Fruit fly (Drosophila melanogaster) whole organism, adult: ENCODE measurements around the gene CG43731.

Experiments used
- CG11617 ChIP-seq: fragments of 200-800 bp; sonication (Bioruptor generic); optimal IDR thresholded peaks from 2 replicates; lab custom pipeline; 2017; ENCODE audit warnings: mild to moderate bottlenecking, missing biosample characterization, missing genetic modification reagents, missing genetic modification characterization
- CG12768 ChIP-seq: fragments of 200-800 bp; sonication (Bioruptor generic); optimal IDR thresholded peaks from 2 replicates; lab custom pipeline; 2017; ENCODE audit warnings: missing biosample characterization, missing genetic modification characterization, mild to moderate bottlenecking, moderate library complexity, missing genetic modification reagents
- CG14711 ChIP-seq: fragments of 200-800 bp; sonication (Bioruptor generic); optimal IDR thresholded peaks from 2 replicates; lab custom pipeline; 2018; ENCODE audit warnings: missing biosample characterization, mild to moderate bottlenecking, missing genetic modification characterization, moderate library complexity
- CG1620 ChIP-seq: fragments of 200-800 bp; sonication (Bioruptor generic); optimal IDR thresholded peaks from 2 replicates; lab custom pipeline; 2016; ENCODE audit warnings: missing biosample characterization, missing genetic modification characterization
- CG33017 ChIP-seq: fragments of 200-800 bp; sonication (Bioruptor generic); optimal IDR thresholded peaks from 2 replicates; lab custom pipeline; 2018; ENCODE audit warnings: missing biosample characterization, mild to moderate bottlenecking, missing genetic modification characterization, moderate library complexity
- CG5204 ChIP-seq: fragments of 200-800 bp; sonication (Bioruptor generic); optimal IDR thresholded peaks from 2 replicates; lab custom pipeline; 2016; ENCODE audit warnings: missing biosample characterization, missing genetic modification characterization
- CG7045 ChIP-seq: fragments of 200-800 bp; sonication (Bioruptor generic); optimal IDR thresholded peaks from 2 replicates; lab custom pipeline; 2017; ENCODE audit warnings: missing biosample characterization, mild to moderate bottlenecking, missing genetic modification characterization
- CG7101 ChIP-seq: fragments of 200-800 bp; sonication (Bioruptor generic); optimal IDR thresholded peaks from 2 replicates; lab custom pipeline; 2018; ENCODE audit warnings: missing biosample characterization, mild to moderate bottlenecking, missing genetic modification characterization, moderate library complexity
- Clk ChIP-seq: fragments of 200-800 bp; sonication (Bioruptor generic); optimal IDR thresholded peaks from 2 replicates; lab custom pipeline; 2017; ENCODE audit warnings: missing biosample characterization, missing genetic modification characterization
- Crg-1 ChIP-seq: fragments of 200-800 bp; sonication (Bioruptor generic); optimal IDR thresholded peaks from 2 replicates; lab custom pipeline; 2016; ENCODE audit warnings: missing biosample characterization, missing genetic modification characterization
- Hr96 ChIP-seq: fragments of 200-800 bp; sonication (Bioruptor generic); optimal IDR thresholded peaks from 2 replicates; lab custom pipeline; 2016; ENCODE audit warnings: missing biosample characterization, missing genetic modification characterization
- Mnt ChIP-seq: fragments of 200-800 bp; sonication (Bioruptor generic); optimal IDR thresholded peaks from 2 replicates; lab custom pipeline; 2016; ENCODE audit warnings: missing biosample characterization, mild to moderate bottlenecking, missing genetic modification characterization
- bab1 ChIP-seq: fragments of 200-800 bp; sonication (Bioruptor generic); optimal IDR thresholded peaks from 3 replicates; lab custom pipeline; 2019; ENCODE audit warnings: missing biosample characterization, mild to moderate bottlenecking, missing genetic modification characterization, moderate library complexity
- cic ChIP-seq: fragments of 200-800 bp; sonication (Bioruptor generic); optimal IDR thresholded peaks from 2 replicates; lab custom pipeline; 2017; ENCODE audit warnings: missing biosample characterization, mild to moderate bottlenecking, missing genetic modification characterization, moderate library complexity
- cnc ChIP-seq, 2 experiments: fragments of >200 bp; optimal IDR thresholded peaks; 2 replicates each; lab custom pipeline; 2017
- kay ChIP-seq: fragments of 200-800 bp; sonication (Bioruptor generic); peaks from one replicate; lab custom pipeline; 2016; ENCODE audit warnings: missing biosample characterization, missing genetic modification characterization, borderline replicate concordance
- ovo ChIP-seq: fragments of 200-800 bp; sonication (Bioruptor generic); optimal IDR thresholded peaks from 2 replicates; lab custom pipeline; 2016; ENCODE audit warnings: missing biosample characterization, missing genetic modification characterization
- pad ChIP-seq: fragments of 200-800 bp; sonication (Bioruptor generic); optimal IDR thresholded peaks from 3 replicates; lab custom pipeline; 2017; ENCODE audit warnings: missing biosample characterization, missing genetic modification characterization, mild to moderate bottlenecking, moderate library complexity, missing genetic modification reagents
- tj ChIP-seq: fragments of 200-800 bp; sonication (Bioruptor generic); optimal IDR thresholded peaks from 3 replicates; lab custom pipeline; 2017; ENCODE audit warnings: missing biosample characterization, mild to moderate bottlenecking, missing genetic modification characterization, moderate library complexity
- toe ChIP-seq: fragments of 200-800 bp; sonication (Bioruptor generic); optimal IDR thresholded peaks from 2 replicates; lab custom pipeline; 2016; ENCODE audit warnings: missing biosample characterization, missing genetic modification characterization

Gene CG43731

DNA sequence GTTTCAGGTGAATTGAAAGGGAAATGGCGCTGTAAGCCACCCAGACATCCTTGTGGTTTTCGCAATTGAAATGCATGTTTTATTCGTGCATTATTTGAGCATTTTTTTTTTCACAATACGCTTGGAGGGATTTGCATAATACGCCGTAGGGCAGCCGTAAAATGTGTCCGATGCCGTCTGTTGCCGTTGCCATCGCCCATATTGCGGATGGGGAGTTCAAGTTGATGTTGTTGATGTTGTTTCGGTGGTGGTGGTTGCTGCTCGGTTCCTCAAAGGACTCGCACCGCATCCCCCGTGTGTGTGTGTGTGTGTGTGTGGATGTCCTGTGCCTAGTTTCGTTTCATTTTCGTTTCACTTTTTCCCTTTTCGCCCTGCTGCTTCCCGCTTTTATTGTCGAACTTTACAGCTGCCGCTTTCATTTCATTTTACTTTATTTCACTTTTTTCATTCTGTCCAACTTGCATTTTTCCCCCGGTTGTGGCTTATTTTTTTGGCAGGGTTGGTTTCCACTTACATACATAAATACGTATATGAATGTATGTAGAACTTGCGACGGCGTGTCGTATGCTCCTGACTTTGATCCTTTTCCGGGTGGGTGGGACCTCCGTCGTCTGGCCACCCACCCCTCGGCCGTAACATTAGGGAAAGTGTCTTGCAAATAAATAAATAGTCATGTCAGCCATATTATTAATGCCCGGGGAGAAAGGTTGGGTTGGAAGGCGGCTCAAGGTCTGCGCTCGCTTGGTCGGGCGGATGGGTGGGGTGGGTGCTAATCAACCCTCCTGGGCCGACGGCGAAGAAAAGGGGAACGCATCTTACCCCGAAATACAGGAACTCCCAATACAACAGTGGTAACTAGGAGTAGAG, 35.9 kb downstream of the CG43731 start:
- TF ChIP-seq ovo (GFP tag; lab: Kevin White, UChicago) (no peak), tj (GFP tag; lab: Kevin White, UChicago) (peak; percentile 65)

DNA sequence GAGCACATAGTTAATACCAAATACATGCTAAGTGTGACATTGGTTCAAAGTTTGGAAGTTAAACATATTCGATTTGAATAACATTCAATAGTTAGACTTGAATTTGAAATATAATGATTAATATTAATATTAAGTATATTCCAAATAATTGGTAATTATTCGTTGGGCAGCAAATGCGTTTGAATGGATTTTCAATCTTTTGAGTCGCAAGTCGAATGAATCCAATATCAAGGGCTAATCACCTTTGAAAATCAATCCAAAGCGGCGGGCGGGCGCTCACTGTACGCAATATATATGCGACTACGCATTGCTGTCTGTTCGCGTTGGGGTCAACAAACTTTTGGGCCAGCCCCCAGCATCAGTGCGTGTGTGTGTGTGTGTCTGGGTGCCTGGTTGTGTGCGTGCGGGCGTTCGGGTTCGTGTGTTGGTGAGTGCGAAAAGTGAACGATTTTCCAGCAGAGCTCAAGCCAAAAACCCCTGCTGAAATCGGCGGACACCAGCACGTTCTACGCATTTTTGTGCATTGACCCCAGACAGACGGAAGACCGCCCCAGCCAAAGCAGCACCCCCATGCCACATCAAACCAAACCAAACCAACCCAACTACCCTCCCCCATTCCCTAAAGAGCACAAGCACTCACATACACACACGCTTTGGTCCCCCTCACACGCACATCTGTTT, 36.7 kb downstream of the CG43731 start:
- TF ChIP-seq cnc (optimal IDR thresholded peaks at IDR 0.05; lab: Kevin White, UChicago) (no peak), bab1 (GFP tag; lab: Kevin White, UChicago) (no peak), Clk (GFP tag; lab: Kevin White, UChicago) (no peak), CG5204 (GFP tag; lab: Kevin White, UChicago) (no peak), CG12768 (GFP tag; lab: Kevin White, UChicago) (no peak), ovo (GFP tag; lab: Kevin White, UChicago) (no peak), CG14711 (tag; lab: Kevin White, UChicago) (no peak), toe (no peak), Mnt (GFP tag; lab: Kevin White, UChicago) (no peak), tj (GFP tag; lab: Kevin White, UChicago) (no peak), Crg-1 (no peak), cic (GFP tag; lab: Kevin White, UChicago) (no peak), CG1620 (GFP tag; lab: Kevin White, UChicago) (no peak), CG33017 (tag; lab: Kevin White, UChicago) (no peak), CG7045 (no peak), pad (GFP tag; lab: Kevin White, UChicago) (no peak), Hr96 (no peak)

DNA sequence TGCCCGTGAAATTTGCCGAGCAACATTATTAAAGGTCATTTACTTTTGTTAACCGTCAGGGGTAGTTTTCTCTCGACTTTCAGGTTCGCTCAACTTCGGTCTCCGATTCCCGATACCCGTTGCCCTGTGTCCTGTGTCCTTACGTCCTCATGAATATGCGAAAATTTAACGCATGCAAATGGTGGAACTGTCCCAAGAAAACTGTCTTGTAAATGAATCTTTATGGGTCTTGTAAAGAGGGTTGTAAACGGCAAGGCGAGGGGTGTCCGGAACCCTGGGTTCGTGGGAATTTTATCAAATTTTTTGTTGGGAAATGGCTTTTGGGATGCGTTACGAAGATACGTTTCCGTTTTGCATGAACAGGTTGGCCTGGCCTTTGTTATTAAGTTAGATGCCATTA, 37.9 kb downstream of the CG43731 start:
- no peak for TF ChIP-seq ovo (GFP tag; lab: Kevin White, UChicago)
- no peak for TF ChIP-seq CG7045
- TF ChIP-seq CG1620 (GFP tag; lab: Kevin White, UChicago), result no peak
- TF ChIP-seq CG7101, result no peak
- no peak for TF ChIP-seq CG11617
- no peak for TF ChIP-seq cic (GFP tag; lab: Kevin White, UChicago)
- TF ChIP-seq tj (GFP tag; lab: Kevin White, UChicago), result no peak
- no peak for TF ChIP-seq bab1 (GFP tag; lab: Kevin White, UChicago)
- TF ChIP-seq CG33017 (tag; lab: Kevin White, UChicago), result no peak
- TF ChIP-seq CG5204 (GFP tag; lab: Kevin White, UChicago), result no peak
- TF ChIP-seq cnc (optimal IDR thresholded peaks at IDR 0.05; lab: Kevin White, UChicago), result no peak
- no peak for TF ChIP-seq Mnt (GFP tag; lab: Kevin White, UChicago)

DNA sequence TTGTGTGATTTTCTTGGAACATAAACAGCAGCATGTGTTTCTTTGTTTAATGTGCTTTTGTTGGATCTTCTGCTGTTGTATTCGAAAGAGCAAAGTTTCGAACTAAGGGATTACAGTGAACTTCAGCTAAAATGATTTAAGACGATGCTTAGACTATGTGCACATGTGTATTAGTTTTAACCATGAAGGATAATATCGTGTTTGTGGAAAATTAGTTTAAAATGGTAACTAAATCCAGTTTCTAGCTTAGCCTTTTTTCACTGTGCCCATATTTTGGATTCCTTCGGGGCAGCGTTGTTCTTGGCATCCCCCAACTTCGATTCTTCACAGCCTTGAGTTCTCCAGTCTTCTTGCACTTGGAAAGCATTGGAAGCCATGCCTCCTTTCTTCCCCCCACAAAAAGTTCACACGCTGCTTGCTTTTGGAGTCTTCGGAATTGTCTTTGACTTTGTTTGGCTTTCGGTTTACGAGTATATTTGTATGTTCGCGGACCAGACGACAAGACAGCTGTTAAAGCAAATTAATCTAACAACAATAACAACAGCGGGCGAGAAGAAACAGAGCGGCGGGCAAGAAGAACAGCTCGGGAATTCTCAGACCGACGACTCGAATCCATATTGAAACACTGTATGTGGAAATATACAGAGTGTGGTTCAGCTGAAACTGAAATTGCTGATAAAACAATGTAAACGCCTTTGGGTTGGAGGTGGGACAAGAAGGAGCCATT, 38.6 kb downstream of the CG43731 start:
- peak; percentile 76 for TF ChIP-seq tj (GFP tag; lab: Kevin White, UChicago)
- TF ChIP-seq pad (GFP tag; lab: Kevin White, UChicago), result no peak

DNA sequence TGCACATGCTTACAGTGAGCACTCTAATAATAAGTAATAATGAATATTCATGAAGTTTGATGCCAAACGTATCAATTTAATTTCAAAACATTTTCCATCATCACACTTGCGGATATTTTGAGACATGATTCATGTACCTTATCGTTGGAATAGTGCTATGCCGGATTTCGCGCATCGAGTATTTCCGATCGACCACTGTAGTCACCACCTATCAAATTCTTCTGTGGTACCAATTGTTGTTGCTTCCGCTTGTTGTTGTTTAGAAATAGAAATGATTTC, 39.1 kb downstream of the CG43731 start:
- TF ChIP-seq CG5204 (GFP tag; lab: Kevin White, UChicago) (no peak), pad (GFP tag; lab: Kevin White, UChicago) (peak; percentile 17), bab1 (GFP tag; lab: Kevin White, UChicago) (peak; percentile 54), CG11617 (no peak), cic (GFP tag; lab: Kevin White, UChicago) (no peak), Mnt (GFP tag; lab: Kevin White, UChicago) (no peak), cnc (optimal IDR thresholded peaks at IDR 0.05; lab: Kevin White, UChicago) (no peak), Hr96 (peak; percentile 33), CG12768 (GFP tag; lab: Kevin White, UChicago) (no peak), ovo (GFP tag; lab: Kevin White, UChicago) (no peak), CG7045 (no peak), Crg-1 (no peak), Clk (GFP tag; lab: Kevin White, UChicago) (no peak), CG14711 (tag; lab: Kevin White, UChicago) (peak; percentile 34), toe (no peak), tj (GFP tag; lab: Kevin White, UChicago) (no peak), CG33017 (tag; lab: Kevin White, UChicago) (no peak), CG1620 (GFP tag; lab: Kevin White, UChicago) (no peak), CG7101 (peak; percentile 16), kay (no peak)

DNA sequence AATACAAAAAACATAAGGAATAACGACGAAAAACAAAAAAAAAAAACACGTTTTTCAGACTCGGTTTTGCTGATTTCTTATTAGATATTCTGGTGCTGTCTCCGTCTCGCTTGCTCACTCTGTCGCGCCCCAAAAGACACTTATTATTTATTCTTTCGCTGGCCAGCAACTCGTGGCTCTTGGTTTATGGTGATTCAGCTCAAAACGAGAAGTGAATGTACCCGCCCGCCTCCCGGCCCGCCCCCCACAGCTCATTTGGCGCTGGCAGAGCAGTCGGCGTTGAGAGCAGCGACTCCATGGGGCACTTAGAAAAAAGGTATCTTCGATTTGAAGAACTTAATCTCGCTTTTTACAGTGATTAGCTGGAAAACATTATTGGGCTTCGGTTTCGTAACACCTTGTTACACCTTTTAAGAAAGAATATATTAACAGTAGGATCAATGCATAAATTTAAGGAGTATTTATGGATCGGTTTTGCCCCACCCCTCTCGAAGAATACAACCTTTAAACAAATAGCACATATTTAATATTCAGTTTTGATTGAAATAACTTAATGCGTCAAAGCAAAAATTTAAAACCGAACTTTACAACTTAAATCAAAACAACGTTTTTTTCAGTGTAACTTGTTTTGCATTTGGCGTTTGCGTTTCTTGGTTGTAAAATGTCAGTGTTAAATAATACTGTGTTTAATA, 39.7 kb downstream of the CG43731 start:
- peak; percentile 41 for TF ChIP-seq pad (GFP tag; lab: Kevin White, UChicago)
- TF ChIP-seq CG14711 (tag; lab: Kevin White, UChicago), result peak; percentile 45
- peak; percentile 59 for TF ChIP-seq CG11617
- TF ChIP-seq CG33017 (tag; lab: Kevin White, UChicago), result no peak
- no peak for TF ChIP-seq toe
- no peak for TF ChIP-seq CG1620 (GFP tag; lab: Kevin White, UChicago)
- peak; percentile 64 for TF ChIP-seq Hr96
- TF ChIP-seq ovo (GFP tag; lab: Kevin White, UChicago), result no peak
- TF ChIP-seq CG7101, result peak; percentile 56
- peak; percentile 65 for TF ChIP-seq kay
- peak; percentile 84 for TF ChIP-seq bab1 (GFP tag; lab: Kevin White, UChicago)
- peak; percentile 36 for TF ChIP-seq CG7045
- no peak for TF ChIP-seq CG12768 (GFP tag; lab: Kevin White, UChicago)
- peak; percentile 95 for TF ChIP-seq tj (GFP tag; lab: Kevin White, UChicago)
